Fruit fly (Drosophila melanogaster): ENCODE measurements around the gene CG9521.

CG9521 gene

DNA sequence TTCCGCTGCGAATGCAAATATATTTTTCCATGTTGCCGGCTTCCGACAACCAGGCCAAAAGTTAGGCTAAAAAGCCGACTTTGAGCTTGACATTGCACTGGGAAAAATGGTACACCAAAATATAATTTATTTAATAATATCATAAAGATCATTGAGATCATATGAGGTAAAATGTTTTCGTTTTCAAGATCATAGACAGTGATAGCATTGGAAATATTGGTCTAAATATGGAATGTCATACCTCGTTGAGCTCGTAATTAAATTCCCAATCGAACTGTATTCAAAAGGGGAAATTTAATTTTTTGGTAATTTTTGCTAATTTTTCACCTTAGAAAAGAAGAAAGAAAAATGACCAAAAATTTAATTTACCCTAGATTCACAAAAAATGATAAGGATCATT lies 30.9 kb upstream of the CG9521 start (continued):
- no peak for TF ChIP-seq chn (GFP tag; optimal IDR thresholded peaks at IDR 0.05)

DNA sequence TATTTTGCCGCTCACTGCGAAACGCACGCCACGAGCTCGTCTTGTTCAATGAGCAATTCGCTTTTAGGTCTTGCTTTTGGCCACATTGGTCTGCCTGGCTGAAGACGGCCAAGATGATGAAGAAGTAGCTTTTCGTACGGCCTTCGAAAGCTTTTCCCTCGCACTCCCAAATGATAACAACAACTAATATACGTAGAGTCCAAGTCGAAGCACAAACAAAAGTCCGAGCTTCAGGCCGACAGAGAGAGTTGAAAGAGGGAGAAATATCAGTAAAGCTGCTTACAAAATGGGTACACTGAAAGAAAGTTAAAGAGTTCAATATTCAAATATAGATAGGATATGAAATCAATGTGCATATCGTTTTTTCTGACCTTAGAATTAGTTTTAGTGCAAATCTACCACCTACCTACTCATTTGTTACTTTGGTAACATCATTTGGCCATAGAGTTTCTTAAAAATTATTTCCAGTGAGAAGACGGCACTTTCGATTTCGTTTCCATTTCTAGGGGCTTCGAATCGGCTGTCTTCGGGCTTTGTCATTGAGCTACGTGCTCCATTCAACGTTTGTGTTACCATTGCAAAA lies 29.6 kb upstream of the CG9521 start, which contains the start of the genes CG45064 and CG45065:
Gene CG45064 (minus strand): TSS at position 51 of the 583 bp plus-strand sequence.
Gene CG45065 (minus strand): TSS at position 51 of the 583 bp plus-strand sequence.
- TF ChIP-seq C15 (GFP tag; IDR thresholded peaks at IDR 0.05) (no peak), da (GFP tag; optimal IDR thresholded peaks at IDR 0.05) (peak; percentile 55), CG6854 (GFP tag; optimal IDR thresholded peaks at IDR 0.05) (peak; percentile 73), hth (optimal IDR thresholded peaks at IDR 0.05) (no peak), CG31365 (tag; optimal IDR thresholded peaks at IDR 0.05) (peak; percentile 53), tin (GFP tag; optimal IDR thresholded peaks at IDR 0.05) (peak; percentile 75), CG17802 (tag; optimal IDR thresholded peaks at IDR 0.05) (peak; percentile 58), CG12299 (tag; optimal IDR thresholded peaks at IDR 0.05) (peak; percentile 22), Fer1 (GFP tag; optimal IDR thresholded peaks at IDR 0.05) (peak; percentile 75), HLH4C (GFP tag; IDR thresholded peaks at IDR 0.05; ENCODE audit: partially characterized antibody) (no peak), dm (GFP tag; optimal IDR thresholded peaks at IDR 0.05) (peak; percentile 38), Dfd (GFP tag; optimal IDR thresholded peaks at IDR 0.05) (no peak), mirr (GFP tag; optimal IDR thresholded peaks at IDR 0.05) (no peak), HHEX (GFP tag; optimal IDR thresholded peaks at IDR 0.05) (peak; percentile 77), ac (GFP tag; optimal IDR thresholded peaks at IDR 0.05) (no peak), Gug (GFP tag; IDR thresholded peaks at IDR 0.05) (peak; percentile 65; the same call in 2 of the 4 replicates), Sox100B (GFP tag; optimal IDR thresholded peaks at IDR 0.05) (peak; percentile 86), CG1024 (GFP tag; IDR thresholded peaks at IDR 0.05) (peak; percentile 75), trem (tag; optimal IDR thresholded peaks at IDR 0.05) (peak; percentile 61), dati (GFP tag; IDR thresholded peaks at IDR 0.05) (peak; percentile 67), zen2 (GFP tag; IDR thresholded peaks at IDR 0.05; ENCODE audit: partially characterized antibody) (no peak), D (optimal IDR thresholded peaks at IDR 0.05) (no peak), D (GFP tag; optimal IDR thresholded peaks at IDR 0.05) (peak; percentile 83), Nf-YA (GFP tag; IDR thresholded peaks at IDR 0.05) (peak; percentile 81), eyg (GFP tag; optimal IDR thresholded peaks at IDR 0.05) (peak; percentile 52), Hsf (GFP tag; optimal IDR thresholded peaks at IDR 0.05) (peak; percentile 78), danr (GFP tag; IDR thresholded peaks at IDR 0.05) (0 out of 2 replicates have a peak, but pooled peaks have one; percentile 32), Fer2 (tag; optimal IDR thresholded peaks at IDR 0.05) (peak; percentile 3), crol (GFP tag; IDR thresholded peaks at IDR 0.05) (no peak), jing (GFP tag; optimal IDR thresholded peaks at IDR 0.05) (peak; percentile 82), vnd (GFP tag; IDR thresholded peaks at IDR 0.05; ENCODE audit: partially characterized antibody) (no peak), CG13424 (tag; optimal IDR thresholded peaks at IDR 0.05) (peak; percentile 88), Bteb2 (GFP tag; optimal IDR thresholded peaks at IDR 0.05) (peak; percentile 65), otp (GFP tag; IDR thresholded peaks at IDR 0.05) (peak; percentile 81; the same call in 2 of the 3 replicates), en (GFP tag; optimal IDR thresholded peaks at IDR 0.05) (peak; percentile 56), Dll (GFP tag; IDR thresholded peaks at IDR 0.05; ENCODE audit: partially characterized antibody) (no peak), Ptx1 (GFP tag; IDR thresholded peaks at IDR 0.05) (peak; percentile 88), usp (GFP tag; optimal IDR thresholded peaks at IDR 0.05) (no peak), cas (GFP tag; IDR thresholded peaks at IDR 0.05) (no peak), CG8290 (GFP tag; optimal IDR thresholded peaks at IDR 0.05) (peak; percentile 29), CG8290 (tag; optimal IDR thresholded peaks at IDR 0.05) (peak in 1 of 2 experiments; percentile 88), Hr51 (GFP tag; optimal IDR thresholded peaks at IDR 0.05) (peak; percentile 15 to 92), ara (GFP tag; IDR thresholded peaks at IDR 0.05) (peak; percentile 84), CG18764 (GFP tag; optimal IDR thresholded peaks at IDR 0.05) (peak; percentile 56), Mad (GFP tag; optimal IDR thresholded peaks at IDR 0.05) (peak; percentile 8), CG15073 (GFP tag; optimal IDR thresholded peaks at IDR 0.05) (peak; percentile 28), CG9609 (GFP tag; optimal IDR thresholded peaks at IDR 0.05) (peak; percentile 79), oc (tag; optimal IDR thresholded peaks at IDR 0.05) (peak; percentile 92), aop (GFP tag; IDR thresholded peaks at IDR 0.05) (peak; percentile 41; the same call in 1 of the 2 replicates)

Data from whole organism, embryonic.